Fruit fly (Drosophila melanogaster) whole organism, adult: Measurements from ENCODE around the gene CG4968.

Source experiments
- CG11617 ChIP-seq: fragments of 200-800 bp; sonication (Bioruptor generic); optimal IDR thresholded peaks from 2 replicates; lab custom pipeline; 2017; ENCODE audit warnings: mild to moderate bottlenecking, missing biosample characterization, missing genetic modification reagents, missing genetic modification characterization
- CG14711 ChIP-seq: fragments of 200-800 bp; sonication (Bioruptor generic); optimal IDR thresholded peaks from 2 replicates; lab custom pipeline; 2018; ENCODE audit warnings: missing biosample characterization, mild to moderate bottlenecking, missing genetic modification characterization, moderate library complexity
- CG5204 ChIP-seq: fragments of 200-800 bp; sonication (Bioruptor generic); optimal IDR thresholded peaks from 2 replicates; lab custom pipeline; 2016; ENCODE audit warnings: missing biosample characterization, missing genetic modification characterization
- CG7045 ChIP-seq: fragments of 200-800 bp; sonication (Bioruptor generic); optimal IDR thresholded peaks from 2 replicates; lab custom pipeline; 2017; ENCODE audit warnings: missing biosample characterization, mild to moderate bottlenecking, missing genetic modification characterization
- Crg-1 ChIP-seq: fragments of 200-800 bp; sonication (Bioruptor generic); optimal IDR thresholded peaks from 2 replicates; lab custom pipeline; 2016; ENCODE audit warnings: missing biosample characterization, missing genetic modification characterization
- cic ChIP-seq: fragments of 200-800 bp; sonication (Bioruptor generic); optimal IDR thresholded peaks from 2 replicates; lab custom pipeline; 2017; ENCODE audit warnings: missing biosample characterization, mild to moderate bottlenecking, missing genetic modification characterization, moderate library complexity

DNA sequence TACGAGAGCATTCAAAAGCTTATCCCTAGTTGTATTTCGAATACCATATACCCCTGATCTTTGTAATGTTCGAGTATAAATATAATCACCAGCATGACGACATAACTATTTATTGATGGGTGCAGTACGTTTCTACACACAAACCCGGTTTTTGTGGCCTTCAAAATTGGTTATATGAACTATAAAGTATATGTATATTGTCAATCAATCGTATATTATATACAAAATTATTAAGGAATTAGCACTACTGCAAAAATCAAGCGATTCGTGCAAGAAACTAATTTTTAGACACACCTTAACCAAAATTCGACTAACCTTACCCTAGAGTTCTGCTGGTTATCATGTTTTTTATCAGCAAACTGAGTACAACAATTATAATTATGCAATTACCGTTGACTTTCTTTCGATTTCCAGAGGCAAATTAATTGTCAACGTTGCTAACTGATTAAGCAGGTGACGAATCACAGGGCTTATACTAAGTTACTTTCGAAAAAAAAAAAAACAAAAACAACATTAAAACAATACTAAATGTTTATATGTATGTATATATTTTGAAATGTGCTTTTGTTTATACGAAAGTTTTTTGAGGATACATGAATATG, 13.6 kb downstream of the CG4968 start:
- no peak for TF ChIP-seq CG7045 (GFP tag; lab: Kevin White, UChicago)
- no peak for TF ChIP-seq CG5204 (GFP tag; lab: Kevin White, UChicago)
- no peak for TF ChIP-seq CG14711 (tag; lab: Kevin White, UChicago)
- no peak for TF ChIP-seq Crg-1 (GFP tag; lab: Kevin White, UChicago)
- TF ChIP-seq CG11617, result no peak
- peak; percentile 64 for TF ChIP-seq cic
